Worm (Caenorhabditis elegans) whole organism, mixed stage, embryonic: ENCODE data around the gene str-206.

Experiments
- ceh-39 ChIP-seq: fragments of 150-350 bp; optimal IDR thresholded peaks from 2 replicates; lab custom pipeline; 2014; ENCODE audit warnings: missing biosample characterization, missing genetic modification characterization
- ceh-43 ChIP-seq: fragments of 200-800 bp; sonication (Bioruptor generic); optimal IDR thresholded peaks from 2 replicates; lab custom pipeline; 2018; ENCODE audit warnings: mild to moderate bottlenecking, missing genetic modification characterization, moderate library complexity, missing compliant biosample characterization
- elt-1 ChIP-seq: sonication (generic microtip); optimal IDR thresholded peaks from 2 replicates; lab custom pipeline; 2017; ENCODE audit warnings: missing genetic modification characterization, mild to moderate bottlenecking, missing compliant biosample characterization, antibody characterized with exemption, moderate library complexity, borderline replicate concordance; ENCODE audit not compliant: insufficient read depth
- mab-5 ChIP-seq: fragments of 150-350 bp; optimal IDR thresholded peaks from 2 replicates; lab custom pipeline; 2014; ENCODE audit warnings: missing biosample characterization, missing genetic modification characterization
- nhr-237 ChIP-seq: fragments of 150-350 bp; optimal IDR thresholded peaks from 2 replicates; lab custom pipeline; 2014; ENCODE audit warnings: missing biosample characterization, missing genetic modification characterization
- nhr-28 ChIP-seq: fragments of 150-350 bp; optimal IDR thresholded peaks from 2 replicates; lab custom pipeline; 2014; ENCODE audit warnings: missing biosample characterization, missing genetic modification characterization
- pha-4 ChIP-seq: fragments of 150-350 bp; optimal IDR thresholded peaks from 2 replicates; lab custom pipeline; 2018; ENCODE audit warnings: missing biosample characterization, missing genetic modification reagents, missing genetic modification characterization
- unc-62 ChIP-seq: fragments of 150-350 bp; optimal IDR thresholded peaks from 2 replicates; lab custom pipeline; 2014; ENCODE audit warnings: missing biosample characterization, missing genetic modification reagents, missing genetic modification characterization

DNA sequence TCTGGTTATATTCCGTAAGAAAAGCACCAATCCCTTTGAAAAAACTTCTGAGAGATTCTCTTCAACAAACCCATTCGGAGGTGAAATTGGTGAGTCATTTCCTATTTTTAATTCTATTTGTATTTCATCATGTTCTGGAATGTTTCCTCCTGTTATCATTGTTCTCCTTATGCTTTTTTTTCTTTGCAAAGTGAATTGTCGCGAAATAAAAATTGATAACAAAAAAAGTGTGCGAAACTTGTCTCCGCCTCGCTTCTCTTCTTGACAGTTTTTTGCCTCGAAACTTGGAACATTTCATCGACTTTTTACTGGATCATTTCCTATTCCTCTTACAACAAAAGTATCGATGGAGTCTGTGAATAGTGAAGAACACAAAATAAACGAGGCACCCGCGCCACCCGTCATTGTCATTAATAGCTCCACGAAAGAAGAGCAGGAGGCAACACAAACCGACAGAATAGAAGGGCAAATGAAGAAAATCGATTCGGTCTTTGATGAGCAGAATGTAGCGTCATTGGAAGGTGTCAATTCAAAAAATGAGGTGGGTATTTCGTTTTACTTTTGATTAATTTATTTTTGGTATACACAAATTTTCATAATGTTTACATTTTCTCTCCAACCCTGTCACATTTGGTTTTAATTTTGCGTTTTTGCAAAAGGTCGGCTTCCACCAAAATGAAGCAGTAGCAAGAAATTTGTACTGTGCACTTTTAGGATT, 7.8 kb upstream of the str-206 start:
- TF ChIP-seq ceh-43 (GFP tag; lab: Kevin White, UChicago) (no peak), ceh-39 (tag; lab: Kevin White, UChicago) (no peak), elt-1 (tag; lab: Kevin White, UChicago) (no peak), pha-4 (no peak), nhr-237 (tag; lab: Kevin White, UChicago) (no peak), nhr-28 (tag; lab: Kevin White, UChicago) (no peak), unc-62 (no peak), mab-5 (tag; lab: Kevin White, UChicago) (no peak)
